Worm (Caenorhabditis elegans): ENCODE data around the gene mrps-18B.

mrps-18B gene

ce11 chrII:8504074-8504724 lies 21.3 kb upstream of the mrps-18B start:
- TF ChIP-seq W03F9.2 (tag; optimal IDR thresholded peaks at IDR 0.05) (no peak), him-1 (tag; optimal IDR thresholded peaks at IDR 0.05) (no peak), dao-5 (tag; optimal IDR thresholded peaks at IDR 0.05) (no peak)

ce11 chrII:8506759-8507158 lies 18.7 kb upstream of the mrps-18B start:
- TF ChIP-seq W03F9.2 (tag; optimal IDR thresholded peaks at IDR 0.05), result no peak

DNA sequence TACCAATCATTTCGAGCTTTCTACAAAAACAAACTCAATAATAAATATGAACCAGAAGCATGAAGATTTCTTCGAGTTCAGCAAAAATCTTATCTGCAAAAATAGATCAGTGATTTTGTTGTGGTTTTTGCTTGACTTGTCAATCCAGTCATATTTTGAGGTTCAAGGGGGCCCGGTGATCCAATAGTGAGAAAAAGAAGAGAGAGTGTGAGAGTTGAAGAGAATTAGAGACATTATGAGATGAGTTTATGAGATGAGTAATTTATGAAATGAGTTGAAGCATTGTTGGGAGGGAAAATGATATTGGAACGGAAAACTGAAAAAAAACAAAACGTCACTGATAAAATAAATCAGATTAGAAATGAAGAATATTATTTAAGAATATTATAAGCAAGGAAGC lies 16.5 kb upstream of the mrps-18B start, which contains the start of gene T13H5.1:
Gene T13H5.1, minus strand, starts transcription at position 101 of the 400 bp plus-strand sequence.
- TF ChIP-seq him-1 (tag; optimal IDR thresholded peaks at IDR 0.05), result no peak
- TF ChIP-seq W03F9.2 (tag; optimal IDR thresholded peaks at IDR 0.05), result no peak
- TF ChIP-seq dao-5 (tag; optimal IDR thresholded peaks at IDR 0.05), result no peak

DNA sequence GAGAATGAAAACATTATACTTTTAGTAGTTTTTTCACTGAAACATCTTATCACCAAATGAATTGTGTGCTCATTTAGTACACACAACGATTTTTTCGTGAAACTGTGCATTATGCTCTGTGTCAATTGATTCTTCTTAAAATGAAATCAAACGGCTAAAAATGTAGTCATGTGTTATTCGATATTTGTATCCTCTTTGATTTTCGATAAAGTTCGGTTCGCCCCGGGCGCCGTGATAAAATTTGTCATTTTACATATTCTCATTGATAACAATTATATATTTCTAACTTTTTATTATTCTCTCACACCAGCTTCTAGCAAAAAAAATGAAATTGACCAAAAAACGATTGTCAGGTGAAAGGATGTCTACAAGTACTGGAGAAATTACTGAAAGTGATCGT lies 10.8 kb upstream of the mrps-18B start, which contains the start of gene ctg-2:
Gene ctg-2, plus strand, starts transcription at position 326 of the 400 bp plus-strand sequence.
- no peak for TF ChIP-seq W03F9.2 (tag; optimal IDR thresholded peaks at IDR 0.05)
- TF ChIP-seq him-1 (tag; optimal IDR thresholded peaks at IDR 0.05), result no peak

ce11 chrII:8515521-8515920 lies 10.0 kb upstream of the mrps-18B start:
- no peak for TF ChIP-seq him-1 (tag; optimal IDR thresholded peaks at IDR 0.05)
- no peak for TF ChIP-seq dao-5 (tag; optimal IDR thresholded peaks at IDR 0.05)
- no peak for TF ChIP-seq W03F9.2 (tag; optimal IDR thresholded peaks at IDR 0.05)

ce11 chrII:8516783-8517182 lies 8.7 kb upstream of the mrps-18B start, which contains the start of gene rnh-2:
Gene rnh-2, plus strand, starts transcription at chrII:8517150.
- peak; percentile 16 for TF ChIP-seq him-1 (tag; optimal IDR thresholded peaks at IDR 0.05)
- peak; percentile 88 for TF ChIP-seq W03F9.2 (tag; optimal IDR thresholded peaks at IDR 0.05)
- no peak for TF ChIP-seq dao-5 (tag; optimal IDR thresholded peaks at IDR 0.05)

DNA sequence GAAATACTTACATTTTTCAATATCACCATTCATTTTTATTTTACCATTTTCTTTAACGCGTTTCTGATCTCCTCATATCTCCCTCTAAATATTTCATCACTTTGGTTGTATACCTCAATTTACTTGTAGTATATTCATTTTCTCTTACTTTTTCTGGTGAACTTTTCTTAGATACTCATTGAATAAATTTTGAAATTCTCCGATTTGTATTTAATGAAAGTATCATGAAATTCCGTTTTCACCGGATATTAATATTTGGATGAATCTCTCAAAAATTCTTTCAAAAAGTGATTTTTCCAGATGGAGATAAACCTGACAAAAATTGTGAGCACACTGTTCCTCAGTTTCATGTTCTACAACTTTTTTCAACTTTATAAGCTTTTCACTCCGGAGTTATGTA lies 7.3 kb upstream of the mrps-18B start, which contains the start of gene T13H5.8:
Gene T13H5.8, plus strand, starts transcription at position 301 of the 400 bp plus-strand sequence.
- TF ChIP-seq dao-5 (tag; optimal IDR thresholded peaks at IDR 0.05), result no peak
- no peak for TF ChIP-seq him-1 (tag; optimal IDR thresholded peaks at IDR 0.05)
- no peak for TF ChIP-seq W03F9.2 (tag; optimal IDR thresholded peaks at IDR 0.05)

DNA sequence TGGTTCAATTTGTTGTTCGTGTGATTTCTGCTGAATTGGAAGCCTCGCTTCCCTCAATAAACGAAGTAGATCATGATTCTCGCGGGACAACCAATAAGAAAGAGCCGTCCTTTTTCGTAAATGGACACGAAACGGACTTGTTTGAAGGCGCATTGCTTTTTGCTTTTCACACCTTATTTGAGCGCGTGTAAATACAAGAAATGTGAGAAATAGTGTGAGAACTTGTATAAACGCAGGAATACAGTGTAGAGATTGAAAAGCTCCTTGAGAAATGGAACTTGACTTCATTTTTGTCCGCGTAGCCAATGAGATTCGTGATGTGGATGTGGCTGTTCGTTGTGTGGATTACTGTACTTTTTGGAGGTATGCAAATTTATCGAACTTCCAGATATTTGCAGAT lies 4.9 kb upstream of the mrps-18B start, which contains the start of gene cht-2:
Gene cht-2, plus strand, starts transcription at position 301 of the 400 bp plus-strand sequence.
- TF ChIP-seq him-1 (tag; optimal IDR thresholded peaks at IDR 0.05) (no peak), W03F9.2 (tag; optimal IDR thresholded peaks at IDR 0.05) (no peak), dao-5 (tag; optimal IDR thresholded peaks at IDR 0.05) (no peak)

DNA sequence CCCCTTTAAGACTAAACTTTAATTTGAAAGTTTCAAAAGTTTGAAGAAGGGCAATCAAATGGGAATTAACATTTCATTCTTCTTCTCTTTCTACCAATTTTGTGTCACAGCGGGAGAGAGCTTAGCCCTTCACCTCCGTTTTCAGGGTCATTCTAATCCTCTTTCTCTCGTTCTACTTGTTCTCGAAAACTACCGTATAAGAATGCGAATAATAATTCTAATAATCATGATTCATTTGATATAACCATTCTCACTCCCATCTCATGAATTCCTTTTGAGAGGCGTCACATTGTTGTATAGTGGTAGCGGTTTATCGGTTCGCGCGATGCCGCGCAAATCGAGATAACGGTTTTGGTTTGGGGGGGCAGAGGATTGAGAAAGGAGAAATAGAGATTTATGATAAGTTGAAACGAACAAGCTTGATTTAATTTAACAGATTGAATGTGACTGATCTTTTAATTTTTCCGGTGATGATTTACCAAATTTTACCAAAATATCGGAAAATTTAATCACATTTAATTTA lies 3.8 kb downstream of the mrps-18B start:
- TF ChIP-seq W03F9.2 (tag; optimal IDR thresholded peaks at IDR 0.05), result no peak
- TF ChIP-seq him-1 (tag; optimal IDR thresholded peaks at IDR 0.05), result no peak
- TF ChIP-seq dao-5 (tag; optimal IDR thresholded peaks at IDR 0.05), result no peak

- no peak for TF ChIP-seq him-1 (tag; optimal IDR thresholded peaks at IDR 0.05)
Measured at ce11 chrII:8531181-8531759, 5.8 kb downstream of the mrps-18B start, which contains the start of gene gldi-7. Gene gldi-7, minus strand, starts transcription at chrII:8531222.

DNA sequence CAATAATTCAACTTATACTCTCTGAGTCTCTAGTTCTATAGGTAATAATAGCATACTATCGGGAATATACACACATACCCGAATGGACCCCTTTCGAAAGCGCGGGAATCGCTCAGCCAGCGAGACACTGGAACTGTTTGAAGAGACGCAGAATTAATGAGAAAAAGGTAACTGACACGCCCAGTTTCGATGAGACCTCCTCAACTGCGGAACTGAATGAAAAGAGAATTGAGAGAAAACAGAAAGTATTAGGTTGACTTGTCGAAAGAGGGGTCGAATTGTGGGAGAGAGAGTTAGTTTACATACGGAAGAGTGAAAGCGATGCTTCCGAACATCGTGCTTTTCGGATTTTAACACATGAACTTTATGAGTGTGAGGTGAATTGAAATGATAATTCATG lies 6.5 kb downstream of the mrps-18B start:
- TF ChIP-seq W03F9.2 (tag; optimal IDR thresholded peaks at IDR 0.05) (no peak), him-1 (tag; optimal IDR thresholded peaks at IDR 0.05) (no peak), dao-5 (tag; optimal IDR thresholded peaks at IDR 0.05) (no peak)

- no peak for TF ChIP-seq dao-5 (tag; optimal IDR thresholded peaks at IDR 0.05)
- TF ChIP-seq W03F9.2 (tag; optimal IDR thresholded peaks at IDR 0.05), result no peak
- TF ChIP-seq him-1 (tag; optimal IDR thresholded peaks at IDR 0.05), result no peak
Measured at ce11 chrII:8536060-8536459, 10.6 kb downstream of the mrps-18B start, which contains the start of gene W01C9.2. Gene W01C9.2, plus strand, starts transcription at chrII:8536360.

DNA sequence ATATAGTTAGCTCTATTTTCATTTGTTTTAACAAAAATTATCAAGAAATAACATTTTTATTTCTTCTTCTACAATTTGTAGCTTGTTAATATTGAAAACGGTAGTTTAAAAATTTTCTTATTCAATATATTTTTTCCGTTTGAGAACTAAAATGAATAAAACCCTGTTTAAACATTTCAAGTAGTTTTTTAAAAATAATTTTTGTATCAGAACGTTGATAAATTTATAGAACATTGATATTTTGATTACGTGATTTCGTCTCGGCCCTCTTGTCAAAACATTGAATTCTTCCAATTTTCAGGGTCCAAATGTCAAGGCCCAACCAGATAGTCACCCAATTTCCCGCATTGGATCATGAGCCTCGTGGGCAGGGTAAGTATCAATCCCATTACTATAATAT lies 14.9 kb downstream of the mrps-18B start, which contains the start of gene pqn-73:
Gene pqn-73, plus strand, starts transcription at position 301 of the 400 bp plus-strand sequence.
- TF ChIP-seq him-1 (tag; optimal IDR thresholded peaks at IDR 0.05), result no peak
- TF ChIP-seq dao-5 (tag; optimal IDR thresholded peaks at IDR 0.05), result no peak
- TF ChIP-seq W03F9.2 (tag; optimal IDR thresholded peaks at IDR 0.05), result no peak

- TF ChIP-seq him-1 (tag; optimal IDR thresholded peaks at IDR 0.05) (no peak), dao-5 (tag; optimal IDR thresholded peaks at IDR 0.05) (no peak)
Measured at ce11 chrII:8545315-8545714, 19.8 kb downstream of the mrps-18B start, which contains the start of gene decr-1.2. Gene decr-1.2, plus strand, starts transcription at chrII:8545615.

Data from whole organism, L4/young adult.